Fruit fly (Drosophila melanogaster) whole organism, embryonic: ENCODE results near the gene CG34303.

ENCODE experiments used
- Atf6 ChIP-seq: fragments of 200-800 bp; sonication (Bioruptor generic); IDR thresholded peaks from 2 replicates; pipeline ENCODE4 v1.3.6; 2022; ENCODE audit warnings: missing biosample characterization, missing genetic modification characterization
- BEAF-32 ChIP-seq: fragments of 200-800 bp; sonication (Bioruptor generic); optimal IDR thresholded peaks from 3 replicates; lab custom pipeline; 2017; ENCODE audit warnings: missing biosample characterization, missing genetic modification characterization, mild to moderate bottlenecking, moderate library complexity, missing genetic modification reagents
- Bteb2 ChIP-seq: fragments of 200-800 bp; sonication (Bioruptor generic); optimal IDR thresholded peaks from 2 replicates; lab custom pipeline; 2016; ENCODE audit warnings: missing biosample characterization, missing genetic modification characterization
- CG10654 ChIP-seq: fragments of 200-800 bp; sonication (Bioruptor generic); optimal IDR thresholded peaks from 2 replicates; lab custom pipeline; 2016; ENCODE audit warnings: missing biosample characterization, missing genetic modification characterization
- CG11085 ChIP-seq: fragments of 200-800 bp; sonication (Bioruptor generic); IDR thresholded peaks from 2 replicates; pipeline ENCODE4 v1.3.6; 2022; ENCODE audit warnings: missing biosample characterization, missing genetic modification characterization
- CG11696 ChIP-seq: fragments of 200-800 bp; sonication (Bioruptor generic); IDR thresholded peaks from 2 replicates; pipeline ENCODE4 v1.3.6; 2022; ENCODE audit warnings: missing biosample characterization, missing genetic modification characterization
- CG14667 ChIP-seq: fragments of 200-800 bp; sonication (Bioruptor generic); IDR thresholded peaks from 2 replicates; pipeline ENCODE4 v1.3.6; 2022; ENCODE audit warnings: missing biosample characterization, missing genetic modification characterization
- CG15269 ChIP-seq: fragments of 200-800 bp; sonication (Bioruptor generic); optimal IDR thresholded peaks from 2 replicates; lab custom pipeline; 2018; ENCODE audit warnings: missing biosample characterization, mild to moderate bottlenecking, missing genetic modification characterization, moderate library complexity
- CG18262 ChIP-seq: fragments of 200-800 bp; optimal IDR thresholded peaks from 3 replicates; lab custom pipeline; 2019; ENCODE audit warnings: missing biosample characterization, mild to moderate bottlenecking, missing genetic modification characterization, moderate library complexity
- CG2199 ChIP-seq: fragments of 200-800 bp; sonication (Bioruptor generic); IDR thresholded peaks from 3 replicates; pipeline ENCODE4 v1.3.6; 2022; ENCODE audit warnings: missing biosample characterization, missing genetic modification characterization
- CG31441 ChIP-seq: fragments of 200-800 bp; sonication (Bioruptor generic); IDR thresholded peaks from 2 replicates; pipeline ENCODE4 v1.3.6; 2022; ENCODE audit warnings: missing biosample characterization, missing genetic modification characterization
- CG33557 ChIP-seq: fragments of 200-800 bp; sonication (Bioruptor generic); optimal IDR thresholded peaks from 2 replicates; lab custom pipeline; 2019; ENCODE audit warnings: missing biosample characterization, mild to moderate bottlenecking, missing genetic modification characterization, moderate library complexity
- CG3847 ChIP-seq: fragments of 200-800 bp; sonication (Bioruptor generic); IDR thresholded peaks from 2 replicates; pipeline ENCODE4 v1.3.6; 2022; ENCODE audit warnings: missing biosample characterization, missing genetic modification characterization
- CG4282 ChIP-seq: fragments of 200-800 bp; sonication (Bioruptor generic); optimal IDR thresholded peaks from 2 replicates; lab custom pipeline; 2016; ENCODE audit warnings: missing biosample characterization, missing genetic modification characterization
- CG5953 ChIP-seq: fragments of 200-800 bp; sonication (Bioruptor generic); IDR thresholded peaks from 2 replicates; pipeline ENCODE4 v1.3.6; 2022; ENCODE audit warnings: missing biosample characterization, missing genetic modification characterization
- CG7556 ChIP-seq: fragments of 200-800 bp; sonication (Bioruptor generic); optimal IDR thresholded peaks from 2 replicates; lab custom pipeline; 2017; ENCODE audit warnings: missing biosample characterization, mild to moderate bottlenecking, missing genetic modification characterization
- CG8359 ChIP-seq: fragments of 200-800 bp; sonication (Bioruptor generic); optimal IDR thresholded peaks from 2 replicates; lab custom pipeline; 2017; ENCODE audit warnings: missing biosample characterization, mild to moderate bottlenecking, missing genetic modification characterization, borderline replicate concordance
- CG9817 ChIP-seq: fragments of 200-800 bp; sonication (Bioruptor generic); optimal IDR thresholded peaks from 2 replicates; lab custom pipeline; 2018; ENCODE audit warnings: missing biosample characterization, mild to moderate bottlenecking, missing genetic modification characterization, moderate library complexity
- CG9932 ChIP-seq: fragments of 200-800 bp; sonication (Bioruptor generic); IDR thresholded peaks from 2 replicates; pipeline ENCODE4 v1.3.6; 2022; ENCODE audit warnings: missing biosample characterization, missing genetic modification characterization
- CHES-1-like ChIP-seq: fragments of 200-800 bp; sonication (Bioruptor generic); optimal IDR thresholded peaks from 2 replicates; lab custom pipeline; 2016; ENCODE audit warnings: missing biosample characterization, missing genetic modification characterization
- CoRest ChIP-seq: fragments of 200-800 bp; sonication (Bioruptor generic); optimal IDR thresholded peaks from 3 replicates; lab custom pipeline; 2018; ENCODE audit warnings: missing biosample characterization, mild to moderate bottlenecking, missing genetic modification characterization, moderate library complexity
- Dfd ChIP-seq, 2 experiments: fragments of >200 bp; optimal IDR thresholded peaks; 2 replicates each; lab custom pipeline; 2017; ENCODE audit warnings: missing biosample characterization in 2 of 2, missing genetic modification characterization in 2 of 2
- E2f2 ChIP-seq: fragments of 200-800 bp; sonication (Bioruptor generic); IDR thresholded peaks from 2 replicates; pipeline ENCODE4 v1.3.6; 2022; ENCODE audit warnings: missing biosample characterization, missing genetic modification characterization
- Fer2 ChIP-seq: fragments of 200-800 bp; sonication (Bioruptor generic); optimal IDR thresholded peaks from 2 replicates; lab custom pipeline; 2018; ENCODE audit warnings: missing biosample characterization, mild to moderate bottlenecking, missing genetic modification characterization, moderate library complexity
- HLH3B ChIP-seq: fragments of 200-800 bp; sonication (Bioruptor generic); IDR thresholded peaks from 2 replicates; pipeline ENCODE4 v1.3.6; 2022; ENCODE audit warnings: missing biosample characterization, missing genetic modification characterization
- Hr3 ChIP-seq: fragments of 200-800 bp; sonication (Bioruptor generic); optimal IDR thresholded peaks from 3 replicates; lab custom pipeline; 2016; ENCODE audit warnings: missing biosample characterization, missing genetic modification characterization
- Hsf ChIP-seq: fragments of 200-800 bp; sonication (Bioruptor generic); optimal IDR thresholded peaks from 3 replicates; lab custom pipeline; 2016; ENCODE audit warnings: missing biosample characterization, missing genetic modification characterization
- Kr ChIP-seq: fragments of 200-800 bp; sonication (Bioruptor generic); optimal IDR thresholded peaks from 2 replicates; lab custom pipeline; 2017; ENCODE audit warnings: missing biosample characterization, mild to moderate bottlenecking, missing genetic modification characterization
- Mad ChIP-seq: fragments of 200-800 bp; sonication (Bioruptor generic); optimal IDR thresholded peaks from 2 replicates; lab custom pipeline; 2016; ENCODE audit warnings: missing biosample characterization, missing genetic modification characterization
- NfI ChIP-seq: fragments of 200-800 bp; sonication (Bioruptor generic); optimal IDR thresholded peaks from 3 replicates; lab custom pipeline; 2018; ENCODE audit warnings: missing biosample characterization, mild to moderate bottlenecking, missing genetic modification characterization, moderate library complexity
- Poxn ChIP-seq: fragments of 200-800 bp; sonication (Bioruptor generic); IDR thresholded peaks from 2 replicates; pipeline ENCODE4 v1.3.6; 2022; ENCODE audit warnings: missing biosample characterization, missing genetic modification characterization
- Ravus ChIP-seq: fragments of 200-800 bp; sonication (Bioruptor generic); IDR thresholded peaks from 2 replicates; pipeline ENCODE4 v1.3.6; 2022; ENCODE audit warnings: missing biosample characterization, missing genetic modification characterization
- Six4 ChIP-seq: fragments of 200-800 bp; sonication (Bioruptor generic); optimal IDR thresholded peaks from 2 replicates; lab custom pipeline; 2016; ENCODE audit warnings: missing biosample characterization, missing genetic modification characterization
- Xrp1 ChIP-seq: fragments of 200-800 bp; sonication (Bioruptor generic); IDR thresholded peaks from 2 replicates; pipeline ENCODE4 v1.3.6; 2022; ENCODE audit warnings: missing biosample characterization, missing genetic modification characterization
- amos ChIP-seq: fragments of 200-800 bp; sonication (Bioruptor generic); IDR thresholded peaks from 2 replicates; pipeline ENCODE4 v1.3.6; 2022; ENCODE audit warnings: missing biosample characterization, missing genetic modification characterization; ENCODE audit not compliant: partially characterized antibody
- bsh ChIP-seq, 2 experiments: fragments of 200-800 bp; sonication (Bioruptor generic); optimal IDR thresholded peaks; 2 replicates each; lab custom pipeline; 2017 to 2018; ENCODE audit warnings: mild to moderate bottlenecking in 2 of 2, missing biosample characterization in 2 of 2, missing genetic modification characterization in 2 of 2, moderate library complexity in 1 of 2
- chinmo ChIP-seq: fragments of 200-800 bp; sonication (Bioruptor generic); IDR thresholded peaks from 4 replicates; pipeline ENCODE4 v1.3.6; 2022; ENCODE audit warnings: missing biosample characterization, missing genetic modification characterization; ENCODE audit not compliant: partially characterized antibody
- chn ChIP-seq: fragments of 200-800 bp; sonication (Bioruptor generic); optimal IDR thresholded peaks from 2 replicates; lab custom pipeline; 2016; ENCODE audit warnings: missing biosample characterization, missing genetic modification characterization
- croc ChIP-seq: fragments of 200-800 bp; sonication (Bioruptor generic); conservative IDR thresholded peaks from 3 replicates; pipeline ENCODE4 v1.3.6; 2022; ENCODE audit warnings: missing biosample characterization, missing genetic modification characterization
- crp ChIP-seq, 2 experiments: fragments of 200-800 bp; sonication (Bioruptor generic); optimal IDR thresholded peaks; 2 replicates in 1 of 2; 3 replicates in 1 of 2; lab custom pipeline; 2017; ENCODE audit warnings: missing biosample characterization in 2 of 2, missing genetic modification characterization in 2 of 2, mild to moderate bottlenecking in 1 of 2, moderate library complexity in 1 of 2
- hb ChIP-seq: fragments of 200-800 bp; sonication (Bioruptor generic); IDR thresholded peaks from 3 replicates; pipeline ENCODE4 v1.3.6; 2022; ENCODE audit warnings: missing biosample characterization, missing genetic modification characterization; ENCODE audit not compliant: partially characterized antibody
- jing ChIP-seq: fragments of 200-800 bp; sonication (Bioruptor generic); optimal IDR thresholded peaks from 2 replicates; lab custom pipeline; 2018; ENCODE audit warnings: missing biosample characterization, mild to moderate bottlenecking, missing genetic modification characterization
- ken ChIP-seq: fragments of 200-800 bp; sonication (Bioruptor generic); IDR thresholded peaks from 3 replicates; pipeline ENCODE4 v1.3.6; 2022; ENCODE audit warnings: missing biosample characterization, missing genetic modification characterization
- lov ChIP-seq, 2 experiments: fragments of 200-800 bp in 1 of 2; fragments of >200 bp in 1 of 2; sonication (Bioruptor generic) in 1 of 2; IDR thresholded peaks in 1 of 2; optimal IDR thresholded peaks in 1 of 2; 2 replicates in 1 of 2; 3 replicates in 1 of 2; pipeline versions ENCODE4 v1.3.6 to Lab custom; 2017 to 2022; ENCODE audit warnings: missing biosample characterization in 1 of 2, missing genetic modification characterization in 1 of 2
- oc ChIP-seq: fragments of 200-800 bp; sonication (Bioruptor generic); optimal IDR thresholded peaks from 2 replicates; lab custom pipeline; 2018; ENCODE audit warnings: missing biosample characterization, mild to moderate bottlenecking, missing genetic modification characterization, moderate library complexity
- org-1 ChIP-seq: fragments of 200-800 bp; sonication (Bioruptor generic); optimal IDR thresholded peaks from 2 replicates; lab custom pipeline; 2017; ENCODE audit warnings: missing biosample characterization, missing genetic modification characterization
- rib ChIP-seq: fragments of 200-800 bp; sonication (Bioruptor generic); IDR thresholded peaks from 2 replicates; pipeline ENCODE4 v1.3.6; 2022; ENCODE audit warnings: missing biosample characterization, missing genetic modification characterization
- sens ChIP-seq: fragments of 200-800 bp; sonication (Bioruptor generic); peaks from one replicate; lab custom pipeline; 2016; ENCODE audit warnings: missing biosample characterization, missing genetic modification characterization
- sisA ChIP-seq: fragments of 200-800 bp; sonication (Bioruptor generic); IDR thresholded peaks from 2 replicates; pipeline ENCODE4 v1.3.6; 2022; ENCODE audit warnings: missing biosample characterization, missing genetic modification characterization
- zen ChIP-seq: fragments of 200-800 bp; sonication (Bioruptor generic); optimal IDR thresholded peaks from 3 replicates; lab custom pipeline; 2018; ENCODE audit warnings: missing biosample characterization, mild to moderate bottlenecking, missing genetic modification characterization, moderate library complexity

CG34303 gene

DNA sequence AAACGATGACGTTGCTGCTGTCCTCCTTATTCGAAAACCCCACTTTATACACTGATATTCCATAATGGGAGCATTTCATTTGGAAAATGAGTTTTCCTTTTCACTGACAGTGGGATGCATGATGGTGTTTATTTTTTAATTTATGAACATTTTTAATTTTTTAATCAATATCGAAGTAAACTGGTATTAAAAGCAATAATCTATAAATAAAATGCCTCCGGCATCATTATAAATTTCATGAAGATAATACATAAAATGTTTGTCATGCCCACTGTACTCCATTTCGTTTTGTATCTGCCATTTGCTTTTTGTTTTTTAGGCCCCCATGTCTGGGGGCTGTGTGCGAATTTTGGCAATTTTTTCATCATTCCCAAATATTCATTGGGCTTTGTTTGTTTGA, 21.6 kb downstream of the CG34303 start (continued):
- peak; percentile 23; the same call in 1 of the 3 replicates for TF ChIP-seq croc (GFP tag; lab: Robert Waterston, UW)
- no peak for TF ChIP-seq Kr (GFP tag; lab: Kevin White, UChicago)
- TF ChIP-seq org-1 (GFP tag; lab: Kevin White, UChicago), result peak; percentile 45
- TF ChIP-seq CHES-1-like (GFP tag; lab: Kevin White, UChicago), result no peak
- TF ChIP-seq E2f2, result 0 out of 2 replicates have a peak, but pooled peaks have one; percentile 34
- peak; percentile 43 for TF ChIP-seq Bteb2 (GFP tag; lab: Kevin White, UChicago)
- peak; percentile 8 for TF ChIP-seq Six4
- peak; percentile 40 for TF ChIP-seq Hsf (GFP tag; lab: Kevin White, UChicago)
- peak; percentile 59 for TF ChIP-seq CG18262 (tag; lab: Kevin White, UChicago)
- TF ChIP-seq CG8359 (GFP tag; lab: Kevin White, UChicago), result no peak
- TF ChIP-seq CG2199 (GFP tag; lab: Robert Waterston, UW), result no peak
- TF ChIP-seq CG4282 (GFP tag; lab: Kevin White, UChicago), result no peak
- peak; percentile 58 for TF ChIP-seq sisA (GFP tag; lab: Robert Waterston, UW)
- no peak for TF ChIP-seq ken
- TF ChIP-seq hb (GFP tag; lab: Robert Waterston, UW), result no peak
- TF ChIP-seq Hr3 (GFP tag; lab: Kevin White, UChicago), result peak; percentile 20
- no peak for TF ChIP-seq Mad (GFP tag; lab: Kevin White, UChicago)
- TF ChIP-seq zen (tag; lab: Kevin White, UChicago), result no peak
- TF ChIP-seq NfI (GFP tag; lab: Kevin White, UChicago), result peak; percentile 41
- TF ChIP-seq CG31441, result peak; percentile 64
- TF ChIP-seq CG11696 (GFP tag; lab: Robert Waterston, UW), result 0 out of 2 replicates have a peak, but pooled peaks have one; percentile 33
- peak; percentile 74 for TF ChIP-seq Atf6 (GFP tag; lab: Robert Waterston, UW)
- peak; percentile 60 for TF ChIP-seq CG3847 (GFP tag; lab: Robert Waterston, UW)
- peak; percentile 14 for TF ChIP-seq chn (GFP tag; lab: Kevin White, UChicago)
- TF ChIP-seq Ravus, result no peak
- TF ChIP-seq CG5953 (GFP tag; lab: Robert Waterston, UW), result peak; percentile 54; the same call in 1 of the 2 replicates
- peak; percentile 36 for TF ChIP-seq Fer2 (tag; lab: Kevin White, UChicago)
- TF ChIP-seq oc (tag; lab: Kevin White, UChicago), result peak; percentile 11
- TF ChIP-seq CG10654, result peak; percentile 27
- no peak for TF ChIP-seq Dfd (GFP tag; optimal IDR thresholded peaks at IDR 0.05; lab: Kevin White, UChicago)
- no peak for TF ChIP-seq lov (optimal IDR thresholded peaks at IDR 0.05; lab: Kevin White, UChicago)
- no peak for TF ChIP-seq lov (GFP tag; IDR thresholded peaks at IDR 0.05; lab: Robert Waterston, UW)
- peak; percentile 91 for TF ChIP-seq sens (GFP tag; lab: Kevin White, UChicago)
- TF ChIP-seq BEAF-32 (GFP tag; lab: Kevin White, UChicago), result no peak
- TF ChIP-seq CG11085, result no peak
- peak; percentile 76 for TF ChIP-seq CG15269 (tag; lab: Kevin White, UChicago)
- TF ChIP-seq HLH3B (GFP tag; lab: Robert Waterston, UW), result peak; percentile 64
- peak; percentile 66 for TF ChIP-seq CG9817 (tag; lab: Kevin White, UChicago)
- TF ChIP-seq CoRest (tag; lab: Kevin White, UChicago), result peak; percentile 56
- TF ChIP-seq Xrp1 (GFP tag; lab: Robert Waterston, UW), result peak; percentile 72; the same call in 1 of the 2 replicates
- TF ChIP-seq CG33557, result no peak
- TF ChIP-seq bsh (GFP tag; optimal IDR thresholded peaks at IDR 0.05; lab: Kevin White, UChicago), result peak in 1 of 2 experiments; percentile 72
- TF ChIP-seq CG14667, result no peak; the same call in 1 of the 2 replicates
- no peak for TF ChIP-seq jing (GFP tag; lab: Kevin White, UChicago)
- TF ChIP-seq chinmo (GFP tag; lab: Robert Waterston, UW), result no peak
- no peak; the same call in 1 of the 2 replicates for TF ChIP-seq rib (GFP tag; lab: Robert Waterston, UW)
- TF ChIP-seq Poxn (GFP tag; lab: Robert Waterston, UW), result no peak
- peak; percentile 63 for TF ChIP-seq CG7556 (GFP tag; lab: Kevin White, UChicago)
- no peak for TF ChIP-seq crp (GFP tag; optimal IDR thresholded peaks at IDR 0.05; lab: Kevin White, UChicago)
- no peak for TF ChIP-seq amos (GFP tag; lab: Robert Waterston, UW)
- TF ChIP-seq CG9932 (GFP tag; lab: Robert Waterston, UW), result peak; percentile 52
